Worm (Caenorhabditis elegans) whole organism, L1 larva: ENCODE measurements around the gene ufd-1.

Source experiments
- F16B12.6 ChIP-seq: fragments of 150-350 bp; optimal IDR thresholded peaks from 2 replicates; lab custom pipeline; 2014; ENCODE audit warnings: missing biosample characterization, missing genetic modification characterization
- blmp-1 ChIP-seq: fragments of 150-350 bp; optimal IDR thresholded peaks from 2 replicates; lab custom pipeline; 2014; ENCODE audit warnings: missing biosample characterization, missing genetic modification characterization
- ceh-63 ChIP-seq: fragments of 200-800 bp; sonication (Bioruptor generic); optimal IDR thresholded peaks from 2 replicates; lab custom pipeline; 2018; ENCODE audit warnings: mild to moderate bottlenecking, missing genetic modification characterization, missing compliant biosample characterization
- ceh-8 ChIP-seq: fragments of 200-800 bp; sonication (Bioruptor generic); optimal IDR thresholded peaks from 2 replicates; lab custom pipeline; 2018; ENCODE audit warnings: mild to moderate bottlenecking, missing genetic modification characterization, moderate library complexity, missing compliant biosample characterization
- ceh-82 ChIP-seq, 3 experiments: fragments of 150-350 bp in 1 of 3; sonication (generic microtip) in 2 of 3; optimal IDR thresholded peaks; 2 replicates each; lab custom pipeline; 2014 to 2017; ENCODE audit warnings: missing biosample characterization in 3 of 3, missing genetic modification characterization in 3 of 3
- ces-1 ChIP-seq: fragments of 150-350 bp; optimal IDR thresholded peaks from 2 replicates; lab custom pipeline; 2014; ENCODE audit warnings: missing biosample characterization, missing genetic modification reagents, missing genetic modification characterization
- dpl-1 ChIP-seq, 3 experiments: fragments of 150-350 bp in 2 of 3; sonication (generic microtip) in 1 of 3; optimal IDR thresholded peaks; 2 replicates each; lab custom pipeline; 2014 to 2017; ENCODE audit warnings: missing biosample characterization in 3 of 3, missing genetic modification characterization in 3 of 3, missing genetic modification reagents in 3 of 3
- dsc-1 ChIP-seq: sonication (generic microtip); optimal IDR thresholded peaks from 2 replicates; lab custom pipeline; 2016; ENCODE audit warnings: mild to moderate bottlenecking, missing genetic modification characterization, missing compliant biosample characterization
- efl-1 ChIP-seq, 4 experiments: fragments of 150-350 bp; optimal IDR thresholded peaks in 3 of 4; peaks in 1 of 4; 1 replicate in 1 of 4; 2 replicates in 3 of 4; lab custom pipeline; 2014; ENCODE audit warnings: missing biosample characterization in 2 of 4, missing genetic modification characterization in 2 of 4, missing genetic modification reagents in 2 of 4
- egl-27 ChIP-seq, 2 experiments: fragments of 150-350 bp in 1 of 2; sonication (generic microtip); optimal IDR thresholded peaks; 3 replicates each; lab custom pipeline; 2017 to 2018; ENCODE audit warnings: missing biosample characterization in 2 of 2, missing genetic modification characterization in 2 of 2, missing genetic modification reagents in 2 of 2
- elt-2 ChIP-seq: sonication (generic microtip); optimal IDR thresholded peaks from 2 replicates; lab custom pipeline; 2016; ENCODE audit warnings: missing genetic modification characterization, mild to moderate bottlenecking, inconsistent platforms, missing compliant biosample characterization, missing genetic modification reagents
- fkh-10 ChIP-seq: sonication (generic microtip); optimal IDR thresholded peaks from 2 replicates; lab custom pipeline; 2017; ENCODE audit warnings: missing biosample characterization, missing genetic modification reagents, missing genetic modification characterization
- fkh-4 ChIP-seq: sonication (generic microtip); optimal IDR thresholded peaks from 2 replicates; lab custom pipeline; 2016; ENCODE audit warnings: missing compliant biosample characterization, missing genetic modification characterization, borderline replicate concordance
- fkh-8 ChIP-seq: sonication (generic microtip); optimal IDR thresholded peaks from 2 replicates; lab custom pipeline; 2016; ENCODE audit warnings: mild to moderate bottlenecking, missing genetic modification characterization, missing compliant biosample characterization
- grh-1 ChIP-seq: fragments of 200-800 bp; sonication (Bioruptor generic); IDR thresholded peaks from 2 replicates; pipeline ENCODE4 v1.3.6; 2022; ENCODE audit warnings: missing genetic modification reagents, missing genetic modification characterization, missing compliant biosample characterization
- hlh-4 ChIP-seq: sonication (generic microtip); optimal IDR thresholded peaks from 2 replicates; lab custom pipeline; 2016; ENCODE audit warnings: mild to moderate bottlenecking, missing genetic modification characterization, missing compliant biosample characterization
- hpl-2 ChIP-seq: fragments of 150-350 bp; optimal IDR thresholded peaks from 2 replicates; lab custom pipeline; 2014; ENCODE audit warnings: missing biosample characterization, missing genetic modification reagents, missing genetic modification characterization
- irx-1 ChIP-seq: sonication (generic microtip); optimal IDR thresholded peaks from 2 replicates; lab custom pipeline; 2016; ENCODE audit warnings: missing genetic modification characterization, missing compliant biosample characterization
- lin-14 ChIP-seq: fragments of 200-800 bp; sonication (Bioruptor generic); optimal IDR thresholded peaks from 2 replicates; lab custom pipeline; 2018; ENCODE audit warnings: mild to moderate bottlenecking, missing genetic modification characterization, moderate library complexity, missing compliant biosample characterization
- lin-15B ChIP-seq: fragments of 150-350 bp; sonication (generic microtip); optimal IDR thresholded peaks from 3 replicates; lab custom pipeline; 2014; ENCODE audit warnings: missing biosample characterization, missing genetic modification characterization
- lir-3 ChIP-seq: sonication (generic microtip); optimal IDR thresholded peaks from 2 replicates; lab custom pipeline; 2016; ENCODE audit warnings: mild to moderate bottlenecking, missing genetic modification characterization, moderate library complexity, missing compliant biosample characterization; ENCODE audit not compliant: poor library complexity
- lsy-2 ChIP-seq, 2 experiments: fragments of 150-350 bp; optimal IDR thresholded peaks; 2 replicates each; lab custom pipeline; 2014; ENCODE audit warnings: missing biosample characterization in 2 of 2, missing genetic modification characterization in 2 of 2
- mep-1 ChIP-seq: fragments of 150-350 bp; optimal IDR thresholded peaks from 2 replicates; lab custom pipeline; 2014; ENCODE audit warnings: missing biosample characterization, missing genetic modification characterization
- nhr-12 ChIP-seq: sonication (generic microtip); optimal IDR thresholded peaks from 2 replicates; lab custom pipeline; 2017; ENCODE audit warnings: missing biosample characterization, missing genetic modification characterization
- nhr-19 ChIP-seq: fragments of 200-800 bp; sonication (Bioruptor generic); conservative IDR thresholded peaks from 2 replicates; pipeline ENCODE4 v1.3.6; 2022; ENCODE audit warnings: missing genetic modification characterization, missing compliant biosample characterization
- nhr-20 ChIP-seq: sonication (generic microtip); optimal IDR thresholded peaks from 2 replicates; lab custom pipeline; 2016; ENCODE audit warnings: mild to moderate bottlenecking, missing genetic modification characterization, missing compliant biosample characterization
- nhr-77 ChIP-seq: fragments of 150-350 bp; optimal IDR thresholded peaks from 2 replicates; lab custom pipeline; 2014; ENCODE audit warnings: missing biosample characterization, missing genetic modification characterization
- nhr-84 ChIP-seq: sonication (generic microtip); optimal IDR thresholded peaks from 2 replicates; lab custom pipeline; 2017; ENCODE audit warnings: missing biosample characterization, missing genetic modification characterization
- pag-3 ChIP-seq: sonication (generic microtip); optimal IDR thresholded peaks from 2 replicates; lab custom pipeline; 2017; ENCODE audit warnings: missing genetic modification characterization, mild to moderate bottlenecking, missing compliant biosample characterization, antibody characterized with exemption, borderline replicate concordance; ENCODE audit not compliant: insufficient read depth
- pax-3 ChIP-seq: fragments of 200-800 bp; sonication (Bioruptor generic); optimal IDR thresholded peaks from 2 replicates; lab custom pipeline; 2018; ENCODE audit warnings: mild to moderate bottlenecking, missing genetic modification characterization, moderate library complexity, missing compliant biosample characterization
- pqm-1 ChIP-seq: sonication (generic microtip); optimal IDR thresholded peaks from 3 replicates; lab custom pipeline; 2017; ENCODE audit warnings: missing biosample characterization, missing genetic modification characterization
- tlp-1 ChIP-seq: fragments of 150-350 bp; optimal IDR thresholded peaks from 2 replicates; lab custom pipeline; 2014; ENCODE audit warnings: missing biosample characterization, missing genetic modification characterization
- unc-130 ChIP-seq: fragments of 150-350 bp; optimal IDR thresholded peaks from 2 replicates; lab custom pipeline; 2017; ENCODE audit warnings: missing biosample characterization, missing genetic modification characterization, inconsistent platforms
- unc-62 ChIP-seq: fragments of 150-350 bp; optimal IDR thresholded peaks from 2 replicates; lab custom pipeline; 2014; ENCODE audit warnings: missing biosample characterization, missing genetic modification reagents, missing genetic modification characterization
- zag-1 ChIP-seq: fragments of 150-350 bp; optimal IDR thresholded peaks from 2 replicates; lab custom pipeline; 2014; ENCODE audit warnings: missing biosample characterization, missing genetic modification characterization
- zip-4 ChIP-seq: fragments of 200-800 bp; sonication (Bioruptor generic); optimal IDR thresholded peaks from 2 replicates; lab custom pipeline; 2018; ENCODE audit warnings: mild to moderate bottlenecking, missing genetic modification characterization, moderate library complexity, missing compliant biosample characterization

The ufd-1 gene

DNA sequence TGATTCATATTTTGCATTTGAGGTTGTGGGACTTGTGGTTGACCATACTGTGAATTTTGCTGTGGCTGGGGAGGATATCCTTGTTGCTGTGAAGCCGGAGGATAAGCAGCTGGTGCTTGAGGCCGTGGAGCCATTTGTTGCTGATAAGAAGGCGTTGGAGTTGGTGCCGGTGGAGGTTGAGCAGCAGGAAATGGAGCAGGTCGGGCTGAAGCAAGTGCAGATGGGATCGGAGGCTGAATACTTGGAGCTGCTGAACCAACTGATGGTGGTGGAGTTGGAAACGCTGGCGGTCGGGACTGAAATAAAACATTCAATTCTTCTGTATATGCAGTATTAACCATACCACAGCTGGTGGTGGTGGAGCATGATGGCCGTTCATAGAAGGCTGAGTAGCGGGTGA, 29.3 kb upstream of the ufd-1 start:
- TF ChIP-seq fkh-8 (tag; lab: Kevin White, UChicago), result no peak
- TF ChIP-seq efl-1 (optimal IDR thresholded peaks at IDR 0.05; lab: Kevin White, UChicago), result no peak
- TF ChIP-seq efl-1 (GFP tag; optimal IDR thresholded peaks at IDR 0.05 in 1 of 2; lab: Kevin White, UChicago), result peak in 1 of 2 experiments; percentile 30
- peak; percentile 24 for TF ChIP-seq ceh-63 (GFP tag; lab: Kevin White, UChicago)

DNA sequence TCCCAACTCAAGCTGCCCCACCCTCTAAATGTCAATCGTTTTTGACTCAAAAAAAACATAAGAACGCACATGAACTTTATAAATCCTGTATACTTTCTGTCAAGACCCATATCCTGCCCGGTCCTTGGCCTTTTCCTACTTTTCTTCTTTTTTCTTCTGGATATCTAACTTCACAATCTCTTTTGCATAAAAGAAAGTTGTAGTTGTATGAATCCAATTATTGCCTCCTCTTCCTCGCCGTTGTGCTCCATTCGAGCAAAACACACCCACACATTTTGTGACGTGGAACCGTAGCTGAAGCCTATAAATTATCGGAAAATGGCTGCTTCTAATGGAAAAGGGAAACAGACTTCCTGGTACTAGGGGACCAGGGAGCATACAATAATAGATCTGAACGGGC, 19.5 kb upstream of the ufd-1 start:
- TF ChIP-seq fkh-10 (GFP tag; lab: Kevin White, UChicago), result peak; percentile 66
- TF ChIP-seq ceh-82 (tag; optimal IDR thresholded peaks at IDR 0.05; lab: Kevin White, UChicago), result no peak

DNA sequence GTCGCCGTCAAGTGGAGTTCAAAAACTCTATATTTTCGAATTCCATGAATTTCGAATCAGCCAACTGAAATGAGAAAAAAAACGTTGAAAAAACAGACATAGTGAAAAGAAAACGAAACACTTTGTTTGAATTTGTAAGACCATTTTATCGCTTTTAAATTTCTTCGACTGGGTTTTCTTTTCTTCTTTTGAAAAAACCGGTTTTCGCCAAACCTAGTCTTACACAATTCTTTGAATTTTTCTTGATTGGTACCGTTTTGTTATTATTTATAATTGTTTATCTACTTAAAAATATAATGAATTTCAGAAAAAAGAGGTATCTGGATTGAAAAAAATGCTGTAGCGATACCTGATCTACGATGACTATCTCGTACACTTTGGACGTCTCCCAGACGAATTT, 18.9 kb upstream of the ufd-1 start, which contains the start of gene best-22:
Gene best-22, plus strand, starts transcription at position 301 of the 400 bp plus-strand sequence.
- no peak for TF ChIP-seq hlh-4
- TF ChIP-seq blmp-1, result peak; percentile 27
- TF ChIP-seq grh-1, result peak; percentile 56; the same call in 1 of the 2 replicates

DNA sequence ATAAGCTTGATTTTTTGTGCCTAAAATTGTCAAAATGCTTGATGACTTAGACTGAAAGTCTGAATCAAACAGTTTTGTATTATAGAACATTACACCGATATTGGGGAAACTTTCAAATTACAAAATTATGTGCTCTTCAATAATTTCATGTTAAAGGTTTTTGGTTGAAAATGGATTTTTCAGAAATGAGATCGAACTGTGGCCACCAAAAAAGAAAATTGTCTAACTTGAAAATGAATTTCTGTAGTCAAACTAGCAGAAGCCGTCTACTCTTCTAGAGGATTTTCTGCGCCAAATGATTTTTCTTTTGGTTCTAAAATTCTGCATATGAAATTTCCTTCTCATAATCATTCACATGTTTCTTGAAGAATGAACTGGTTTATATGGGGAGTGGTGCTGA, 10.2 kb upstream of the ufd-1 start:
- TF ChIP-seq nhr-12 (tag; lab: Kevin White, UChicago) (no peak), unc-62 (GFP tag; lab: Kevin White, UChicago) (no peak), fkh-8 (tag; lab: Kevin White, UChicago) (no peak), pqm-1 (tag; lab: Kevin White, UChicago) (no peak), tlp-1 (tag; lab: Kevin White, UChicago) (no peak)

DNA sequence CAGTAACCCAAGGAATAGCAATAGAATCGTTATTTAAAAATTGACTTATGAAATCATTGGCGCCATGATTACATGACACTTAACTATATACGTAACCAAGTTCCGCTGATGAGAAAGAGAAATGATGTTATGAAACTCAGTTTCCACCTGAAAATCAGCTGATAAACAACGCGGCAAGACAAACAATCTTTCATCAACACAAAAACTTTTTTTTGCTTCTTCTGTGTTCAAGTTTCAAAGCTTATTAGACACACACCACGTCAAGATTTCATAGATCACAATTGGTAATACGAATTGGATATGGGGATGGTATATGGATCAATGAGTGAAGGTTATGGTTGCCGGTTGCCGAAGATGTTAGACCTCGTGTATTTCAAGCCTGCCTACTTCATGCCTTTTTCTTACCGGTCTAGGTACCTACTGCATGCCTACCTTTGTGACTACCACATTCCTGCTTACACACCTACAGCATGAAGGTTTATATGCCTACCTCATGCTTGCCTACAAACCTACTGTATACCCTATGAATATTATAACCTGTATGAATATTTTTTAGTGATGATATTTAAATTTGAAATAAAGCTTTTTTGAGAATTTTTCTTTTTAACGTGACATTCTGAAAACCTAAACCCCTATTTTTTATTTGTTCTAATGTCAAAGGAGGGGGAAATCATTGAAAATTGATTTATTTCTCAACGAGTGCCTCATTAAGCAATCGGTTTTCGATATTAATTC, 6.4 kb upstream of the ufd-1 start, which contains the start of the genes F19B6.10 and wht-5:
Gene F19B6.10, plus strand, starts transcription at position 301 of the 735 bp plus-strand sequence.
Gene wht-5, plus strand, starts transcription at position 685 of the 735 bp plus-strand sequence.
- TF ChIP-seq pax-3 (tag; lab: Kevin White, UChicago), result no peak
- TF ChIP-seq nhr-20, result no peak
- no peak for TF ChIP-seq fkh-4 (tag; lab: Kevin White, UChicago)
- TF ChIP-seq fkh-10 (GFP tag; lab: Kevin White, UChicago), result no peak
- no peak for TF ChIP-seq F16B12.6 (tag; lab: Kevin White, UChicago)
- no peak for TF ChIP-seq elt-2 (tag; lab: Kevin White, UChicago)
- no peak for TF ChIP-seq ces-1 (GFP tag; lab: Kevin White, UChicago)
- no peak for TF ChIP-seq pag-3 (tag; lab: Kevin White, UChicago)
- TF ChIP-seq hpl-2 (GFP tag; lab: Kevin White, UChicago), result no peak
- TF ChIP-seq lin-15B (tag; lab: Kevin White, UChicago), result no peak
- TF ChIP-seq nhr-84 (tag; lab: Kevin White, UChicago), result no peak
- TF ChIP-seq, all 84 proteins: peak for 0

DNA sequence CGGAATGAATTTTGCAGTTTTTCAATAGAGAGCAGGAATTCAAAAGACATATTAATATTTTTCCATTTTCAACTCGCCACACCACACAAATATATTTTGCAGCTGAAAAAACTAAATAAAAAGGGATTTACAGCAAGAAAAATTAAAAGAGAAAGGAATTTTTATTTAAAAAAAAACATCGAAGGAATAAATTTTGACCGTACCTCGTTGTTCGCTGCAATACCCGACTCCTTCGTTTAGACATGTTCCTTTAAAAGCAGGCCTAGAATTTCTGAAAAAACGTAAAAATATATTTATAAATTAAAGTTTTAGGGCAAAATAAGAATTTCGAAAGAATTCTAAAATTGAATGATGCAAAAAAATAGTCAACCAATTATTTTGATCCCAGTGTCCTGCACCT, 5.1 kb upstream of the ufd-1 start, which contains the start of gene F19B6.1:
Gene F19B6.1, minus strand, starts transcription at position 278 of the 400 bp plus-strand sequence.
- no peak for TF ChIP-seq egl-27 (tag; optimal IDR thresholded peaks at IDR 0.05; lab: Kevin White, UChicago)
- TF ChIP-seq efl-1 (optimal IDR thresholded peaks at IDR 0.05; lab: Kevin White, UChicago), result no peak
- peak in 1 of 2 experiments; percentile 27 for TF ChIP-seq efl-1 (GFP tag; optimal IDR thresholded peaks at IDR 0.05 in 1 of 2; lab: Kevin White, UChicago)

DNA sequence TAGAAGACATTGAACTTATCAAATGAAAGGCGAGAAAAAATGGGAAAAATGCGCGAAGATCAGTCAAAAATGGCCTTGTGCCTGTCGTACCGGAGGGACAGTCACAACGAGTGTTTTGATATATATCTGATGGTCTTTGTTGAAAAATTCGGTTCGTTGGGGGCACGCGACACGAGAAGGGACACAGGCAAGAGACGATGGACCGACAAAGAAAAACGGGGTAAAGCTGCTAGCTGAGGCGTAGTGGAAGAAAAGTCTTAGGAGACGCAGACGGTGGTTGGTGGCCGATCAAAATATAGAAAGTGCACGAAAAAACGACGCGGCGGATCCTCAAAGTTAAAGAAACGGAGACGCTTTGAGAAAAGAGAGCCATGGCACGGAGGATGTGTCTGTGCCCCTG, 4.6 kb upstream of the ufd-1 start:
- TF ChIP-seq nhr-77 (no peak), F16B12.6 (tag; lab: Kevin White, UChicago) (peak; percentile 25), mep-1 (tag; lab: Kevin White, UChicago) (peak; percentile 13), lin-14 (GFP tag; lab: Kevin White, UChicago) (peak; percentile 76), zip-4 (GFP tag; lab: Kevin White, UChicago) (no peak), ceh-8 (GFP tag; lab: Kevin White, UChicago) (no peak), dpl-1 (GFP tag; optimal IDR thresholded peaks at IDR 0.05; lab: Kevin White, UChicago) (peak in 2 of 3 experiments; percentile 1 to 36), egl-27 (tag; optimal IDR thresholded peaks at IDR 0.05; lab: Kevin White, UChicago) (no peak), ces-1 (GFP tag; lab: Kevin White, UChicago) (no peak), irx-1 (no peak), nhr-20 (peak; percentile 21), zag-1 (no peak), unc-130 (tag; lab: Kevin White, UChicago) (peak; percentile 22), lsy-2 (tag; optimal IDR thresholded peaks at IDR 0.05; lab: Kevin White, UChicago) (peak in 1 of 2 experiments; percentile 39), nhr-19 (GFP tag; lab: Robert Waterston, UW) (peak; percentile 22; the same call in 1 of the 2 replicates), lir-3 (tag; lab: Kevin White, UChicago) (no peak), dsc-1 (tag; lab: Kevin White, UChicago) (peak; percentile 12), fkh-8 (tag; lab: Kevin White, UChicago) (no peak)
